Worm (Caenorhabditis elegans) whole organism, mixed stage, embryonic: ENCODE results near the gene Y46G5A.7.
"Not testable (repeated sequence)": the region's sequence is repeated elsewhere in the genome, so short reads cannot be mapped to it uniquely, and the experiment has no call there.

Experiments used
- M03D4.4 ChIP-seq: sonication (generic microtip); optimal IDR thresholded peaks from 2 replicates; lab custom pipeline; 2017; ENCODE audit warnings: mild to moderate bottlenecking, missing genetic modification characterization, missing compliant biosample characterization
- lin-13 ChIP-seq: fragments of 150-350 bp; optimal IDR thresholded peaks from 2 replicates; lab custom pipeline; 2014; ENCODE audit warnings: missing biosample characterization, missing genetic modification characterization
- nhr-28 ChIP-seq: fragments of 150-350 bp; optimal IDR thresholded peaks from 2 replicates; lab custom pipeline; 2014; ENCODE audit warnings: missing biosample characterization, missing genetic modification characterization
- pha-4 ChIP-seq: fragments of 150-350 bp; optimal IDR thresholded peaks from 2 replicates; lab custom pipeline; 2018; ENCODE audit warnings: missing biosample characterization, missing genetic modification reagents, missing genetic modification characterization

DNA sequence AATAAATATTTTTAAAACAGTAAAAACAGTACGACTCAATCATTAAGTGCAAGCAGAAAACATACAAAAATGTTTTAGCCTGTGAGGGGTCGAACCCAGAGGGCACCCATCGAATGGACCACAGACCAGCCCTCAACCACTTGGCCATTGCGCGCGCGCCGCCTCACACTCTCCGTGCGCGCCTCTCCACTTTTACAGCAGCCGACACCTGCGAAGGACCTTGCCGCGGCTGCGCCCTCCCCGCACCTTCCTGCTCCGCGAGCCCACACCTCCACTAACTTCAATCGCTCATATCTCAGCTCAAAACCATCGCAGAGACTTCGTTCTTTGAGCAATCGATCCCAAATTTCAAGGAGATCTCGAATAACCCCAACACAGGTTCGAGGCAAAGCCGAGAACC is 22.2 kb upstream of the Y46G5A.7 start:
- TF ChIP-seq pha-4, nhr-28, M03D4.4 (tag; lab: Kevin White, UChicago): not testable (repeated sequence)
- peak; percentile 70 for TF ChIP-seq lin-13 (tag; lab: Kevin White, UChicago)
